Worm (Caenorhabditis elegans) whole organism, L3 larva: Measurements from ENCODE around the gene F17C8.9.

Experiments used
- ZK546.5 ChIP-seq: sonication (generic microtip); optimal IDR thresholded peaks from 2 replicates; lab custom pipeline; 2017; ENCODE audit warnings: missing biosample characterization, missing genetic modification characterization
- aly-2 ChIP-seq: fragments of 150-350 bp; optimal IDR thresholded peaks from 2 replicates; lab custom pipeline; 2014; ENCODE audit warnings: missing biosample characterization, missing genetic modification characterization
- ama-1 ChIP-seq: fragments of 150-350 bp; optimal IDR thresholded peaks from 2 replicates; lab custom pipeline; 2018
- ceh-16 ChIP-seq: sonication (generic microtip); optimal IDR thresholded peaks from 2 replicates; lab custom pipeline; 2017; ENCODE audit warnings: missing biosample characterization, missing genetic modification characterization
- ceh-9 ChIP-seq: sonication (generic microtip); optimal IDR thresholded peaks from 2 replicates; lab custom pipeline; 2018; ENCODE audit warnings: missing biosample characterization, missing genetic modification characterization
- egl-27 ChIP-seq: sonication (generic microtip); optimal IDR thresholded peaks from 4 replicates; lab custom pipeline; 2017; ENCODE audit warnings: missing biosample characterization, missing genetic modification reagents, missing genetic modification characterization
- egl-5 ChIP-seq: fragments of 150-350 bp; optimal IDR thresholded peaks from 2 replicates; lab custom pipeline; 2017; ENCODE audit warnings: missing biosample characterization, missing genetic modification reagents, missing genetic modification characterization, inconsistent platforms
- elt-1 ChIP-seq: fragments of 150-350 bp; optimal IDR thresholded peaks from 2 replicates; lab custom pipeline; 2014; ENCODE audit warnings: missing biosample characterization, missing genetic modification characterization
- elt-2 ChIP-seq: sonication (generic microtip); optimal IDR thresholded peaks from 2 replicates; lab custom pipeline; 2016; ENCODE audit warnings: missing genetic modification reagents, mild to moderate bottlenecking, missing genetic modification characterization, missing compliant biosample characterization
- elt-3 ChIP-seq, 3 experiments: fragments of 150-350 bp in 1 of 3; sonication (generic microtip) in 2 of 3; optimal IDR thresholded peaks; 2 replicates in 2 of 3; 4 replicates in 1 of 3; lab custom pipeline; 2014 to 2017; ENCODE audit warnings: missing biosample characterization in 3 of 3, missing genetic modification characterization in 3 of 3
- eor-1 ChIP-seq, 2 experiments: fragments of 150-350 bp; optimal IDR thresholded peaks; 2 replicates each; lab custom pipeline; 2014 to 2018; ENCODE audit warnings: missing biosample characterization in 2 of 2, missing genetic modification characterization in 2 of 2
- fkh-10 ChIP-seq: sonication (generic microtip); optimal IDR thresholded peaks from 2 replicates; lab custom pipeline; 2017; ENCODE audit warnings: missing biosample characterization, missing genetic modification reagents, missing genetic modification characterization
- fos-1 ChIP-seq: fragments of 150-350 bp; optimal IDR thresholded peaks from 2 replicates; lab custom pipeline; 2014; ENCODE audit warnings: missing biosample characterization, missing genetic modification characterization
- lin-15B ChIP-seq: fragments of 150-350 bp; optimal IDR thresholded peaks from 2 replicates; lab custom pipeline; 2014; ENCODE audit warnings: missing biosample characterization, missing genetic modification characterization
- lin-39 ChIP-seq: fragments of 150-350 bp; optimal IDR thresholded peaks from 2 replicates; lab custom pipeline; 2018; ENCODE audit warnings: missing biosample characterization, missing genetic modification reagents, missing genetic modification characterization
- mml-1 ChIP-seq: fragments of 150-350 bp; sonication (generic microtip); optimal IDR thresholded peaks from 3 replicates; lab custom pipeline; 2014; ENCODE audit warnings: missing biosample characterization, missing genetic modification characterization
- nfya-1 ChIP-seq: sonication (generic microtip); optimal IDR thresholded peaks from 2 replicates; lab custom pipeline; 2017; ENCODE audit warnings: missing genetic modification characterization, mild to moderate bottlenecking, missing compliant biosample characterization, antibody characterized with exemption, moderate library complexity; ENCODE audit not compliant: insufficient read depth
- nhr-11 ChIP-seq: fragments of 150-350 bp; optimal IDR thresholded peaks from 2 replicates; lab custom pipeline; 2014; ENCODE audit warnings: missing biosample characterization, missing genetic modification characterization
- nhr-23 ChIP-seq: fragments of 150-350 bp; optimal IDR thresholded peaks from 2 replicates; lab custom pipeline; 2014; ENCODE audit warnings: missing biosample characterization, missing genetic modification reagents, missing genetic modification characterization
- nhr-237 ChIP-seq: fragments of 150-350 bp; optimal IDR thresholded peaks from 2 replicates; lab custom pipeline; 2014; ENCODE audit warnings: missing biosample characterization, missing genetic modification characterization
- nhr-25 ChIP-seq: sonication (generic microtip); optimal IDR thresholded peaks from 2 replicates; lab custom pipeline; 2017; ENCODE audit warnings: missing biosample characterization, missing genetic modification characterization
- nhr-28 ChIP-seq: fragments of 150-350 bp; optimal IDR thresholded peaks from 2 replicates; lab custom pipeline; 2014; ENCODE audit warnings: missing biosample characterization, missing genetic modification characterization
- nhr-43 ChIP-seq: sonication (generic microtip); optimal IDR thresholded peaks from 2 replicates; lab custom pipeline; 2016; ENCODE audit warnings: mild to moderate bottlenecking, missing genetic modification characterization, missing compliant biosample characterization; ENCODE audit not compliant: poor library complexity, severe bottlenecking
- nhr-67 ChIP-seq: fragments of 150-350 bp; optimal IDR thresholded peaks from 2 replicates; lab custom pipeline; 2014; ENCODE audit warnings: missing biosample characterization, missing genetic modification characterization
- pha-4 ChIP-seq: fragments of 150-350 bp; optimal IDR thresholded peaks from 2 replicates; lab custom pipeline; 2014; ENCODE audit warnings: missing biosample characterization, missing genetic modification reagents, missing genetic modification characterization
- sea-2 ChIP-seq: fragments of 150-350 bp; sonication (generic microtip); optimal IDR thresholded peaks from 4 replicates; lab custom pipeline; 2014; ENCODE audit warnings: missing biosample characterization, missing genetic modification reagents, missing genetic modification characterization
- skn-1 ChIP-seq: fragments of 150-350 bp; optimal IDR thresholded peaks from 2 replicates; lab custom pipeline; 2014; ENCODE audit warnings: missing biosample characterization, missing genetic modification characterization
- snpc-4 ChIP-seq: fragments of 150-350 bp; optimal IDR thresholded peaks from 2 replicates; lab custom pipeline; 2014; ENCODE audit warnings: missing biosample characterization, missing genetic modification characterization
- tbx-2 ChIP-seq: sonication (generic microtip); optimal IDR thresholded peaks from 2 replicates; lab custom pipeline; 2016; ENCODE audit warnings: mild to moderate bottlenecking, missing genetic modification characterization, missing compliant biosample characterization
- unc-39 ChIP-seq: sonication (generic microtip); optimal IDR thresholded peaks from 4 replicates; lab custom pipeline; 2017; ENCODE audit warnings: missing biosample characterization, missing genetic modification characterization
- unc-62 ChIP-seq: fragments of 150-350 bp; sonication (generic microtip); optimal IDR thresholded peaks from 4 replicates; lab custom pipeline; 2014; ENCODE audit warnings: missing biosample characterization, missing genetic modification reagents, missing genetic modification characterization
- zag-1 ChIP-seq: fragments of 150-350 bp; optimal IDR thresholded peaks from 2 replicates; lab custom pipeline; 2014; ENCODE audit warnings: missing biosample characterization, missing genetic modification characterization
- ztf-11 ChIP-seq: fragments of 150-350 bp; optimal IDR thresholded peaks from 2 replicates; lab custom pipeline; 2014; ENCODE audit warnings: missing biosample characterization, missing genetic modification characterization

Gene F17C8.9

DNA sequence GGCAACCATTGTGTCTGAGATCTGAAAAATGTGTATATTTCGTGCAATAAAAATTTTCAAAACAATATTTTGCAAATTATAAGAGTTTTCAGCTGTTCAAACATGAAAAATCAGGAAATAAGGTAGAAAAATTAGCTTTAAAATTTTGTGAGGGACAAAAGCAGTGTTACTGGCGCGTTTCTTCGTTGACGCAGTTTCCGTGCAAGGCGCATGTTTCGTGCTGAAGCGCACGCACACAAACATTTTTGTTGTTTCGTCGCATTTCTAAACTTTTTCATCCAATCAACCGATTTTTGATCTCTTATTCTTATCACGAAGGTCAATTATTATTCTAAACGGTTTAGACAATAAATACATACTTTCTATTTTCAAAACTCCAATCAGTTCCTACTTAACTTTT lies 40.9 kb upstream of the F17C8.9 start, which contains the start of gene nifk-1 (continued):
- TF ChIP-seq nfya-1 (tag; lab: Kevin White, UChicago) (peak; percentile 65), pha-4 (tag; lab: Kevin White, UChicago) (peak; percentile 86), nhr-28 (no peak), elt-3 (tag; optimal IDR thresholded peaks at IDR 0.05; lab: Kevin White, UChicago) (no peak), ama-1 (lab: Kevin White, UChicago) (peak; percentile 1), zag-1 (tag; lab: Kevin White, UChicago) (no peak), fkh-10 (GFP tag; lab: Kevin White, UChicago) (no peak), skn-1 (no peak), tbx-2 (tag; lab: Kevin White, UChicago) (no peak), ceh-16 (tag; lab: Kevin White, UChicago) (no peak), mml-1 (tag; lab: Kevin White, UChicago) (no peak), nhr-11 (tag; lab: Kevin White, UChicago) (no peak), egl-5 (tag; lab: Kevin White, UChicago) (no peak), ceh-9 (tag; lab: Kevin White, UChicago) (no peak), egl-27 (tag; lab: Kevin White, UChicago) (no peak), unc-39 (no peak), sea-2 (GFP tag; lab: Kevin White, UChicago) (no peak), lin-15B (tag; lab: Kevin White, UChicago) (peak; percentile 70), nhr-237 (tag; lab: Kevin White, UChicago) (no peak), elt-1 (tag; lab: Kevin White, UChicago) (no peak), nhr-23 (peak; percentile 80)

ce11 chrIII:4693695-4694094 lies 40.5 kb upstream of the F17C8.9 start, which contains the start of gene T04A8.8:
TSS of gene T04A8.8 (plus strand) at chrIII:4693995.
- TF ChIP-seq ZK546.5 (tag; lab: Kevin White, UChicago) (no peak), ceh-16 (tag; lab: Kevin White, UChicago) (no peak), pha-4 (tag; lab: Kevin White, UChicago) (no peak), nhr-237 (tag; lab: Kevin White, UChicago) (no peak), mml-1 (tag; lab: Kevin White, UChicago) (no peak), egl-27 (tag; lab: Kevin White, UChicago) (no peak), snpc-4 (tag; lab: Kevin White, UChicago) (no peak), elt-1 (tag; lab: Kevin White, UChicago) (no peak), lin-39 (tag; lab: Kevin White, UChicago) (no peak), unc-39 (no peak), nhr-67 (tag; lab: Kevin White, UChicago) (no peak), skn-1 (no peak), unc-62 (GFP tag; lab: Kevin White, UChicago) (no peak), fkh-10 (GFP tag; lab: Kevin White, UChicago) (no peak), elt-2 (no peak)

DNA sequence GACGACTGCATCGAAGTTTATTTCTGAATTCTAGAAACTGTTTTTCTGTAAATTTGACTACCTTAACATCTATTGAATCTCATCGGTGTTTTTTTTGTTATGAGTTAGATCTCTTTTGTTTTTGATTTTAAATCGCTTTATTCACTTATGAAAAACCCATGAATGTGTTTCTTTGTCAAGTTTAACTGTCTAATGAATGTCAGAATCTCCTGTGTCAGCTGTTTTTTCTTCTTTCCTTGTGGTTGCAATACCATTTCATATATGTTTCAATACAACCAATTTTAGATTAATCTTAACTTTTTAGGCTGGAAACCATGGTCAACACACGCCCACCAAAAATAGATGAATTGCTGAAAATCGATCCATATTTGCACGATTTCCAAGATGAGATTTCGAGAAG lies 39.1 kb upstream of the F17C8.9 start, which contains the start of gene T04A8.7:
TSS of gene T04A8.7 (plus strand) at position 301 of the 400 bp plus-strand sequence.
- no peak for TF ChIP-seq ZK546.5 (tag; lab: Kevin White, UChicago)
- no peak for TF ChIP-seq nhr-67 (tag; lab: Kevin White, UChicago)
- no peak for TF ChIP-seq ceh-16 (tag; lab: Kevin White, UChicago)
- TF ChIP-seq ztf-11: no peak
- no peak for TF ChIP-seq nhr-28
- TF ChIP-seq zag-1 (tag; lab: Kevin White, UChicago): no peak
- TF ChIP-seq, all 47 proteins: peak for 0

DNA sequence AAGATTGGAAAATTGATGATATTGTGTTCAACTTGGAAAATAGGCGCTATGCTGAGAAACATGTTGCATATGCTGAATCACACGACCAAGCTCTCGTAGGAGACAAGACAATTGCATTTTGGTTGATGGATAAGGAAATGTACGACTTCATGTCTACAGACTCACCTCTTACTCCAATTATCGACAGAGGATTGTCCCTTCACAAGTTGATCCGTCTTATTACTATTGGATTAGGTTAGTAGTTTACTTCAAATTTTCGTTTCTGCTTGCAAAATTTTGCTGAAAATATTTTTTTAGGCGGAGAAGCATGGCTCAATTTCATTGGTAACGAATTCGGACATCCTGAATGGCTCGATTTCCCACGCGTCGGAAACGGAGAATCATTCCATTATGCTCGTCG lies 37.3 kb upstream of the F17C8.9 start:
- TF ChIP-seq nhr-23: no peak
- no peak for TF ChIP-seq fos-1 (tag; lab: Kevin White, UChicago)
- no peak for TF ChIP-seq lin-15B (tag; lab: Kevin White, UChicago)
- no peak for TF ChIP-seq nhr-67 (tag; lab: Kevin White, UChicago)
- no peak for TF ChIP-seq eor-1 (tag; optimal IDR thresholded peaks at IDR 0.05; lab: Kevin White, UChicago)
- no peak for TF ChIP-seq elt-2
- TF ChIP-seq unc-62 (GFP tag; lab: Kevin White, UChicago): no peak
- no peak for TF ChIP-seq nhr-237 (tag; lab: Kevin White, UChicago)
- no peak for TF ChIP-seq egl-27 (tag; lab: Kevin White, UChicago)
- TF ChIP-seq lin-39 (tag; lab: Kevin White, UChicago): no peak
- TF ChIP-seq aly-2 (tag; lab: Kevin White, UChicago): no peak
- no peak for TF ChIP-seq ztf-11
- TF ChIP-seq nhr-28: no peak
- no peak for TF ChIP-seq nhr-25
- TF ChIP-seq ceh-9 (tag; lab: Kevin White, UChicago): no peak
- TF ChIP-seq nhr-43: no peak
- TF ChIP-seq, all 47 proteins: peak for 0
